Fruit fly (Drosophila melanogaster): ENCODE measurements around the gene CadN2.

dm6 chr2L:17750141-17750540 lies 124.9 kb downstream of the CadN2 start:
- TF ChIP-seq Sox100B (GFP tag; optimal IDR thresholded peaks at IDR 0.05) = no peak
- TF ChIP-seq ap (GFP tag; IDR thresholded peaks at IDR 0.05) = no peak
- no peak for TF ChIP-seq NC2α (GFP tag; optimal IDR thresholded peaks at IDR 0.05)
- TF ChIP-seq CG6689 (GFP tag; IDR thresholded peaks at IDR 0.05) = peak; percentile 21; the same call in 1 of the 2 replicates
- no peak for TF ChIP-seq PHDP (tag; optimal IDR thresholded peaks at IDR 0.05)
- TF ChIP-seq gro (GFP tag; optimal IDR thresholded peaks at IDR 0.05) = no peak
- no peak for TF ChIP-seq CG7928 (GFP tag; optimal IDR thresholded peaks at IDR 0.05)
- TF ChIP-seq HmgD (GFP tag; optimal IDR thresholded peaks at IDR 0.05) = no peak
- no peak for TF ChIP-seq sima (GFP tag; optimal IDR thresholded peaks at IDR 0.05)
- no peak for TF ChIP-seq NFAT (GFP tag; IDR thresholded peaks at IDR 0.05)
- no peak for TF ChIP-seq lab (GFP tag; optimal IDR thresholded peaks at IDR 0.05)
- TF ChIP-seq fd96Cb (tag; optimal IDR thresholded peaks at IDR 0.05) = no peak
- TF ChIP-seq Hey (tag; optimal IDR thresholded peaks at IDR 0.05) = no peak

Measured in whole organism, embryonic.